Worm (Caenorhabditis elegans) whole organism, L3 larva: ENCODE results near the gene ZK287.9.

ENCODE experiments used
- ceh-16 ChIP-seq: sonication (generic microtip); optimal IDR thresholded peaks from 2 replicates; lab custom pipeline; 2017; ENCODE audit warnings: missing biosample characterization, missing genetic modification characterization
- ceh-82 ChIP-seq: fragments of 150-350 bp; optimal IDR thresholded peaks from 2 replicates; lab custom pipeline; 2014; ENCODE audit warnings: missing biosample characterization, missing genetic modification characterization
- elt-1 ChIP-seq: fragments of 150-350 bp; optimal IDR thresholded peaks from 2 replicates; lab custom pipeline; 2014; ENCODE audit warnings: missing biosample characterization, missing genetic modification characterization
- ztf-4 ChIP-seq: fragments of 150-350 bp; optimal IDR thresholded peaks from 2 replicates; lab custom pipeline; 2014; ENCODE audit warnings: missing biosample characterization, missing genetic modification characterization

DNA sequence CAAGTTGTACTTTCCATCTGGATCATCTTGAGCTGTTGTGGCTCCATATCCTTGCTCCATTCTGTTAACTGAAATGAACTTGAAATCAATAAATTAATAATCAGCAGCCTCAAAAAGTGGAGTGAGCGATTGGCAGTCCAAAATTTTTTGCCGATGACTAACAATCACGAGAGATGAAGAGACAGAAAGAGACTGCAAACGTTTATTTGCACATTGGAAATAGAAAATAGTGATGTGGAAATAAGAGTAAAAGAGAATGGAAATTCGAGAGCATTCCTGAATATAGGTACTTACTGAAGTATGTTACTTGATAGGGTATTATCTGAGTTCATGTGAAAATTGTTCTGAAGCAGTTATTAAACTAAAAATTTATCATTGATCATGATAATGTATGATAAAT lies 30.6 kb downstream of the ZK287.9 start, which contains the start of gene tag-120:
- TF ChIP-seq elt-1 (no peak), ztf-4 (no peak), ceh-16 (tag; lab: Kevin White, UChicago) (no peak), ceh-82 (tag; lab: Kevin White, UChicago) (no peak)
